Worm (Caenorhabditis elegans): Measurements from ENCODE around the gene C04C3.7.
A peak's percentile ranks its signal among the peaks of the same experiment; 100 is the strongest.

The C04C3.7 gene

DNA sequence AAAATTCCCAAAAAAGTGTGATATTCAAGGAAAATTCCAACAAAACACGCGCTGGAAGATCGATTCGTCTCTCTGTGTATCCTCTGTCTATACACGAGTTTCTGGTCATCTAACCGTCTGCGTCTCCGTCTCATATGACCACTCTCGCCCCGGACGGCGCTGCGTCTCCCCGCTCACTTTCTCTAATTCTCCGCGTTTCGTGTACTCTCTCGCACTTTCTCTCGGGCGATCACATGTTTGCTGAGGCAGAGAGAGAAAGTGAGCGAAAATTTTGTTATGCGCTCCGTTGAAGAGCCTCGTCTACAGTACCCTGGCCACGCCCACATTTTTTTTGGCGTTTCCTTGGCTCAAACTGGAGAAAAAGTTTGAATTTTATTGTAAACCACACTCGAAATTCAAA, 48.7 kb downstream of the C04C3.7 start (continued):
- peak; percentile 84 for TF ChIP-seq ceh-88 (GFP tag; IDR thresholded peaks at IDR 0.05)
- peak; percentile 74 for TF ChIP-seq F16B12.6 (tag; optimal IDR thresholded peaks at IDR 0.05)
- no peak for TF ChIP-seq tlp-1 (tag; optimal IDR thresholded peaks at IDR 0.05)
- TF ChIP-seq blmp-1 (tag; optimal IDR thresholded peaks at IDR 0.05) = peak; percentile 99
- TF ChIP-seq egl-27 (tag; optimal IDR thresholded peaks at IDR 0.05) = peak in 1 of 2 experiments; percentile 55
- no peak for TF ChIP-seq aly-2 (tag; optimal IDR thresholded peaks at IDR 0.05)
- peak; percentile 92 for TF ChIP-seq lin-13 (GFP tag; optimal IDR thresholded peaks at IDR 0.05)
- TF ChIP-seq lin-39 (tag; optimal IDR thresholded peaks at IDR 0.05) = peak; percentile 80
- TF ChIP-seq lir-3 (tag; optimal IDR thresholded peaks at IDR 0.05; ENCODE audit: poor library complexity) = no peak
- no peak for TF ChIP-seq nhr-28 (tag; optimal IDR thresholded peaks at IDR 0.05)
- TF ChIP-seq mdl-1 (tag; optimal IDR thresholded peaks at IDR 0.05) = peak; percentile 58 to 95
- peak; percentile 81 to 83 (median 82) for TF ChIP-seq dpl-1 (GFP tag; optimal IDR thresholded peaks at IDR 0.05)
- peak; percentile 97 for TF ChIP-seq unc-86 (tag; optimal IDR thresholded peaks at IDR 0.05)
- TF ChIP-seq C16A3.4 (tag; optimal IDR thresholded peaks at IDR 0.05) = peak; percentile 65
- peak; percentile 65 for TF ChIP-seq hpl-2 (GFP tag; optimal IDR thresholded peaks at IDR 0.05)
- peak; percentile 95 for TF ChIP-seq nhr-19 (GFP tag; conservative IDR thresholded peaks at IDR 0.05)
- peak; percentile 89 for TF ChIP-seq mep-1 (tag; optimal IDR thresholded peaks at IDR 0.05)
- TF ChIP-seq vab-15 (tag; optimal IDR thresholded peaks at IDR 0.05) = no peak
- no peak for TF ChIP-seq nhr-84 (tag; optimal IDR thresholded peaks at IDR 0.05)
- peak; percentile 97 for TF ChIP-seq nhr-47 (tag; optimal IDR thresholded peaks at IDR 0.05)
- TF ChIP-seq ama-1 (optimal IDR thresholded peaks at IDR 0.05) = no peak
- peak; percentile 74 for TF ChIP-seq zip-4 (GFP tag; optimal IDR thresholded peaks at IDR 0.05)
- peak; percentile 67 for TF ChIP-seq lin-15B (tag; optimal IDR thresholded peaks at IDR 0.05)
- TF ChIP-seq pax-3 (tag; optimal IDR thresholded peaks at IDR 0.05) = peak; percentile 74
- peak; percentile 49 for TF ChIP-seq fkh-4 (tag; optimal IDR thresholded peaks at IDR 0.05; ENCODE audit: borderline replicate concordance)
- peak; percentile 96 for TF ChIP-seq swsn-7 (tag; optimal IDR thresholded peaks at IDR 0.05)
- peak; percentile 76 for TF ChIP-seq fos-1 (tag; optimal IDR thresholded peaks at IDR 0.05)
- peak; percentile 86 for TF ChIP-seq nhr-11 (tag; optimal IDR thresholded peaks at IDR 0.05)
- TF ChIP-seq C34B4.2 (tag; optimal IDR thresholded peaks at IDR 0.05) = no peak
- no peak for TF ChIP-seq hlh-17 (GFP tag; optimal IDR thresholded peaks at IDR 0.05; ENCODE audit: borderline replicate concordance)
- TF ChIP-seq dsc-1 (tag; optimal IDR thresholded peaks at IDR 0.05) = peak; percentile 90
- peak; percentile 54 for TF ChIP-seq snpc-4 (tag; optimal IDR thresholded peaks at IDR 0.05)
- TF ChIP-seq sptf-1 (tag; optimal IDR thresholded peaks at IDR 0.05) = no peak
- peak; percentile 78 for TF ChIP-seq nhr-77 (tag; optimal IDR thresholded peaks at IDR 0.05)
- TF ChIP-seq efl-1 (optimal IDR thresholded peaks at IDR 0.05) = peak; percentile 93 to 96
- peak; percentile 80 to 98 for TF ChIP-seq efl-1 (GFP tag; optimal IDR thresholded peaks at IDR 0.05 in 1 of 2)
- TF ChIP-seq ceh-82 (tag; optimal IDR thresholded peaks at IDR 0.05) = peak; percentile 49 to 92 (median 82)
- TF ChIP-seq nhr-12 (tag; optimal IDR thresholded peaks at IDR 0.05) = no peak

DNA sequence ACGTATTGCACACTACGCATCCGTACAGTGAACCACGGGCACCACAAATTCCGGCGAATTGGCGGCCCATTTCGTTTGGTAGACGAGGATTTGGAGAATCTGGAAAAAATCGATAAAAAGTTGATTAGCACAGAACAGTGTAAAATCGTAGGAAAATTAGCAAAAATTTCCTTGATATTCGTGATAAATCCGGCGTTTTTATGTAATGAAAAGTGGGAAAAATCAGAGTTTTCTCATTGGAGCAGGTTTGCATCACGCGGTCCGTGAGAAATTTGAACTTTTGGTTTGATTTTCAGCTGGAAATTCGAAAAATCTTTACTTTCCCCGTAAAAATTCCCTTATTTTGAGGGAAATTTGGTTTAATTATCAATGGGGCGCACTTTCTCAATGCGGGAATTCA, 49.2 kb downstream of the C04C3.7 start, which contains the start of gene B0546.4:
Gene B0546.4, minus strand, starts transcription at position 101 of the 400 bp plus-strand sequence.
- TF ChIP-seq fkh-10 (GFP tag; optimal IDR thresholded peaks at IDR 0.05) = no peak
- TF ChIP-seq xbp-1 (tag; optimal IDR thresholded peaks at IDR 0.05) = no peak
- no peak for TF ChIP-seq dpl-1 (GFP tag; optimal IDR thresholded peaks at IDR 0.05)
- TF ChIP-seq lir-3 (tag; optimal IDR thresholded peaks at IDR 0.05; ENCODE audit: poor library complexity) = no peak
- TF ChIP-seq unc-30 (tag; optimal IDR thresholded peaks at IDR 0.05) = no peak
- TF ChIP-seq sup-37 (GFP tag; optimal IDR thresholded peaks at IDR 0.05) = no peak
- no peak for TF ChIP-seq mdl-1 (tag; optimal IDR thresholded peaks at IDR 0.05)
- no peak for TF ChIP-seq ceh-88 (GFP tag; IDR thresholded peaks at IDR 0.05)
- TF ChIP-seq egl-13 (tag; optimal IDR thresholded peaks at IDR 0.05) = no peak
- no peak for TF ChIP-seq isw-1 (GFP tag; IDR thresholded peaks at IDR 0.05)
- TF ChIP-seq rnt-1 (tag; optimal IDR thresholded peaks at IDR 0.05) = no peak
- no peak for TF ChIP-seq nhr-20 (tag; optimal IDR thresholded peaks at IDR 0.05)
- TF ChIP-seq mep-1 (tag; optimal IDR thresholded peaks at IDR 0.05) = no peak

Measured in whole organism, L1 larva.